Worm (Caenorhabditis elegans) whole organism, L2 larva: ENCODE measurements around the gene clec-239.

Experiments
- elt-3 ChIP-seq: sonication (generic microtip); optimal IDR thresholded peaks from 2 replicates; lab custom pipeline; 2017; ENCODE audit warnings: missing biosample characterization, missing genetic modification characterization
- lin-13 ChIP-seq: fragments of 150-350 bp; optimal IDR thresholded peaks from 2 replicates; lab custom pipeline; 2014; ENCODE audit warnings: missing biosample characterization, missing genetic modification reagents, missing genetic modification characterization
- nhr-10 ChIP-seq: sonication (generic microtip); optimal IDR thresholded peaks from 2 replicates; lab custom pipeline; 2017; ENCODE audit warnings: missing biosample characterization, missing genetic modification characterization
- nhr-12 ChIP-seq: fragments of 150-350 bp; optimal IDR thresholded peaks from 2 replicates; lab custom pipeline; 2014; ENCODE audit warnings: missing biosample characterization, missing genetic modification characterization
- skn-1 ChIP-seq: sonication (generic microtip); optimal IDR thresholded peaks from 2 replicates; lab custom pipeline; 2017; ENCODE audit warnings: missing biosample characterization, missing genetic modification characterization
- snpc-4 ChIP-seq: fragments of 150-350 bp; optimal IDR thresholded peaks from 2 replicates; lab custom pipeline; 2014; ENCODE audit warnings: missing biosample characterization, missing genetic modification characterization
- unc-39 ChIP-seq: fragments of 150-350 bp; optimal IDR thresholded peaks from 2 replicates; lab custom pipeline; 2014; ENCODE audit warnings: missing biosample characterization, missing genetic modification characterization
- unc-62 ChIP-seq: fragments of 150-350 bp; optimal IDR thresholded peaks from 2 replicates; lab custom pipeline; 2014; ENCODE audit warnings: missing biosample characterization, missing genetic modification reagents, missing genetic modification characterization

DNA sequence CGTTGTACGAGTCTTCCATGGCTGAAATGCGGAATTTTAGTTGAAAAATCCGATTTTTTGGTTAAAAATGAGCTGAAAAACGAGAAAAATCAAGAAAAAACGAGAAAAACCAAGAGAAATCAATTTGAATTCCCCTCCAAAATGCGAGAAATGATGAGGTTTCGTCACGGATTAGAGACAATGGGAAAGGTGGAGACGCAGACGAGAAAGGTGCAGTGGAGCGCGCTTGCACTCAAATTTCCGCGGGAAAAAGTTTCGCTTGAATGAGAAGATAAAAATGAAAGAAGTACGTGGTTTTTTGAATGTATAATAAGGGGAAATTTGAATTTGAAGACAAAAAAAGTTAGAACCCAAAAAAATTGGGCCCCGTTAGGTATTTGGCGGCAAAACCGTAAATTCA, 9.3 kb downstream of the clec-239 start, which contains the start of gene efl-1:
- TF ChIP-seq elt-3 (no peak), unc-62 (GFP tag; lab: Kevin White, UChicago) (no peak), lin-13 (GFP tag; lab: Kevin White, UChicago) (peak; percentile 94), nhr-12 (no peak), snpc-4 (tag; lab: Kevin White, UChicago) (peak; percentile 93), nhr-10 (tag; lab: Kevin White, UChicago) (peak; percentile 69), unc-39 (tag; lab: Kevin White, UChicago) (no peak), skn-1 (tag; lab: Kevin White, UChicago) (no peak)
